Comparison of ENCODE assay signal across 1 fruit fly cellular context in the genomic region with DNA sequence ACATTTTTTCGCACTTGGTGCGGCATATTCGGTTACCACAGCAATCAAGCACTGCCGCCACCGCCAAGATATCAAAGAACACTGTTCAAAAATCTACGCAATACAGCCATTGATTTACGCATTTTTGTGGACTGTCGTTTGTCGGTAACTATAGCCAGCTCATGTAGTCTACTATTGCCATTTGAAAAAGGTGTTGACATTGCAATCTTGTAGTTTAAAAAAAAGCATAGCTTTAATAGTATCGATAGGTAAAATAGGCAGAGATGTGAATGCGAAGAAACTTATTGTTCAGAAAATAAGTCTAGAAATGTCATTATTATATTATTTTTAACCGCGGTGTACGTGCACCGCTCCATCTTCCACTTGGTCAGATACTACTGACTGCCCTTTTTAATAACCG.
TF ChIP-seq lines count a peak whose summit lies in the region.

No protein-coding gene starts in this region.

TF ChIP-seq in whole organism, prepupa, 60 proteins besides CTCF, POLR2A, EP300 and RAD21 (continued from another document):
- TF ChIP-seq Ets96B (tag; optimal IDR thresholded peaks at IDR 0.05; lab: Kevin White, UChicago) (peak; percentile 0), Met (GFP tag; optimal IDR thresholded peaks at IDR 0.05; lab: Kevin White, UChicago) (peak; percentile 50), fd85E (GFP tag; optimal IDR thresholded peaks at IDR 0.05; lab: Kevin White, UChicago) (no peak), CG8319 (GFP tag; optimal IDR thresholded peaks at IDR 0.05; lab: Kevin White, UChicago) (no peak), esn (GFP tag; optimal IDR thresholded peaks at IDR 0.05; lab: Kevin White, UChicago) (peak; percentile 61), ss (GFP tag; optimal IDR thresholded peaks at IDR 0.05; lab: Kevin White, UChicago) (no peak), cyc (GFP tag; optimal IDR thresholded peaks at IDR 0.05; lab: Kevin White, UChicago) (peak; percentile 36), Eip78C (GFP tag; lab: Kevin White, UChicago) (peak; percentile 71), topi (GFP tag; optimal IDR thresholded peaks at IDR 0.05; lab: Kevin White, UChicago) (peak; percentile 51), CG16779 (tag; optimal IDR thresholded peaks at IDR 0.05; lab: Kevin White, UChicago) (no peak)
